Worm (Caenorhabditis elegans) whole organism, L4 larva: ENCODE results near the gene gur-3.

Experiments
- D1046.2 ChIP-seq: fragments of 200-800 bp; sonication (Bioruptor generic); IDR thresholded peaks from 2 replicates; pipeline ENCODE4 v1.3.6; 2022; ENCODE audit warnings: missing genetic modification characterization, missing compliant biosample characterization
- F10B5.3 ChIP-seq: sonication (generic microtip); optimal IDR thresholded peaks from 2 replicates; lab custom pipeline; 2016; ENCODE audit warnings: mild to moderate bottlenecking, missing genetic modification characterization, missing compliant biosample characterization
- F26F4.8 ChIP-seq: fragments of 200-800 bp; sonication (Bioruptor generic); conservative IDR thresholded peaks from 2 replicates; pipeline ENCODE4 v1.3.6; 2022; ENCODE audit warnings: missing genetic modification characterization, missing compliant biosample characterization
- F44E2.7 ChIP-seq: fragments of 200-800 bp; sonication (Bioruptor generic); IDR thresholded peaks from 2 replicates; pipeline ENCODE4 v2.1.2; 2022; ENCODE audit warnings: missing genetic modification characterization, missing compliant biosample characterization
- F49E8.2 ChIP-seq: sonication (generic microtip); optimal IDR thresholded peaks from 2 replicates; lab custom pipeline; 2016; ENCODE audit warnings: missing compliant biosample characterization, mild to moderate bottlenecking, missing genetic modification characterization, borderline replicate concordance
- T26A8.4 ChIP-seq: fragments of 200-800 bp; sonication (Bioruptor generic); IDR thresholded peaks from 2 replicates; pipeline ENCODE4 v1.3.6; 2022; ENCODE audit warnings: missing genetic modification characterization, missing compliant biosample characterization
- Y105C5A.15 ChIP-seq: fragments of 200-800 bp; sonication (Bioruptor generic); IDR thresholded peaks from 2 replicates; pipeline ENCODE4 v1.3.6; 2022; ENCODE audit warnings: missing genetic modification characterization, missing compliant biosample characterization
- ZK546.5 ChIP-seq, 2 experiments: sonication (generic microtip); optimal IDR thresholded peaks; 2 replicates each; lab custom pipeline; 2017; ENCODE audit warnings: missing biosample characterization in 2 of 2, missing genetic modification characterization in 2 of 2
- aha-1 ChIP-seq: fragments of 150-350 bp; peaks from one replicate; lab custom pipeline; 2014; ENCODE audit warnings: missing biosample characterization, missing genetic modification characterization
- ceh-44 ChIP-seq: fragments of 200-800 bp; sonication (Bioruptor generic); IDR thresholded peaks from 2 replicates; pipeline ENCODE4 v1.3.6; 2022; ENCODE audit warnings: missing genetic modification reagents, missing genetic modification characterization, missing compliant biosample characterization
- ceh-62 ChIP-seq: sonication (generic microtip); optimal IDR thresholded peaks from 2 replicates; lab custom pipeline; 2017; ENCODE audit warnings: missing biosample characterization, missing genetic modification characterization
- ces-1 ChIP-seq: fragments of 150-350 bp; sonication (generic microtip); optimal IDR thresholded peaks from 4 replicates; lab custom pipeline; 2014; ENCODE audit warnings: missing biosample characterization, missing genetic modification reagents, missing genetic modification characterization
- cey-2 ChIP-seq: sonication (generic microtip); optimal IDR thresholded peaks from 3 replicates; lab custom pipeline; 2017; ENCODE audit warnings: missing genetic modification characterization, mild to moderate bottlenecking, missing compliant biosample characterization, antibody characterized with exemption, borderline replicate concordance; ENCODE audit not compliant: insufficient read depth
- daf-12 ChIP-seq: fragments of 150-350 bp; optimal IDR thresholded peaks from 2 replicates; lab custom pipeline; 2014; ENCODE audit warnings: missing biosample characterization, missing genetic modification reagents, missing genetic modification characterization
- daf-16 ChIP-seq, 3 experiments: sonication (generic microtip); optimal IDR thresholded peaks; 2 replicates each; lab custom pipeline; 2016 to 2017; ENCODE audit warnings: missing genetic modification characterization in 3 of 3, missing genetic modification reagents in 3 of 3, mild to moderate bottlenecking in 2 of 3, missing compliant biosample characterization in 2 of 3, missing biosample characterization in 1 of 3, moderate library complexity in 1 of 3
- daf-8 ChIP-seq: fragments of 200-800 bp; sonication (Bioruptor generic); IDR thresholded peaks from 2 replicates; pipeline ENCODE4 v1.3.6; 2022; ENCODE audit warnings: missing genetic modification characterization, missing compliant biosample characterization
- dmd-6 ChIP-seq: fragments of 200-800 bp; sonication (Bioruptor generic); IDR thresholded peaks from 2 replicates; pipeline ENCODE4 v1.3.6; 2022; ENCODE audit warnings: missing genetic modification reagents, missing genetic modification characterization, missing compliant biosample characterization
- dmd-8 ChIP-seq: fragments of 200-800 bp; sonication (Bioruptor generic); IDR thresholded peaks from 2 replicates; pipeline ENCODE4 v1.3.6; 2022; ENCODE audit warnings: missing genetic modification characterization, missing compliant biosample characterization
- egl-27 ChIP-seq: sonication (generic microtip); optimal IDR thresholded peaks from 3 replicates; lab custom pipeline; 2017; ENCODE audit warnings: missing biosample characterization, missing genetic modification reagents, missing genetic modification characterization
- egl-43 ChIP-seq: fragments of 200-800 bp; sonication (Bioruptor generic); IDR thresholded peaks from 2 replicates; pipeline ENCODE4 v1.3.6; 2022; ENCODE audit warnings: missing genetic modification reagents, missing genetic modification characterization, missing compliant biosample characterization
- hlh-11 ChIP-seq: fragments of 200-800 bp; sonication (Bioruptor generic); optimal IDR thresholded peaks from 2 replicates; lab custom pipeline; 2018; ENCODE audit warnings: mild to moderate bottlenecking, missing genetic modification characterization, missing compliant biosample characterization
- hlh-30 ChIP-seq: sonication (generic microtip); optimal IDR thresholded peaks from 2 replicates; lab custom pipeline; 2017; ENCODE audit warnings: antibody characterized with exemption, mild to moderate bottlenecking, missing genetic modification characterization, missing compliant biosample characterization; ENCODE audit not compliant: insufficient read depth
- lin-1 ChIP-seq: fragments of 200-800 bp; sonication (Bioruptor generic); IDR thresholded peaks from 2 replicates; pipeline ENCODE4 v1.3.6; 2022; ENCODE audit warnings: missing genetic modification reagents, missing genetic modification characterization, missing compliant biosample characterization
- lin-29 ChIP-seq: fragments of 200-800 bp; sonication (Bioruptor generic); IDR thresholded peaks from 2 replicates; pipeline ENCODE4 v1.3.6; 2022; ENCODE audit warnings: missing genetic modification reagents, missing genetic modification characterization, missing compliant biosample characterization
- lin-38 ChIP-seq: fragments of 200-800 bp; sonication (Bioruptor generic); IDR thresholded peaks from 2 replicates; pipeline ENCODE4 v1.3.6; 2022; ENCODE audit warnings: missing genetic modification reagents, missing genetic modification characterization, missing compliant biosample characterization
- lin-39 ChIP-seq: fragments of 150-350 bp; optimal IDR thresholded peaks from 2 replicates; lab custom pipeline; 2014; ENCODE audit warnings: missing biosample characterization, missing genetic modification reagents, missing genetic modification characterization
- mdl-1 ChIP-seq, 2 experiments: fragments of 150-350 bp in 1 of 2; sonication (generic microtip) in 1 of 2; optimal IDR thresholded peaks; 2 replicates each; lab custom pipeline; 2014 to 2017; ENCODE audit warnings: missing biosample characterization in 2 of 2, missing genetic modification characterization in 2 of 2
- mes-2 ChIP-seq: sonication (generic microtip); optimal IDR thresholded peaks from 2 replicates; lab custom pipeline; 2016; ENCODE audit warnings: missing genotype, mild to moderate bottlenecking, missing genetic modification characterization, missing compliant biosample characterization; ENCODE audit not compliant: poor library complexity, severe bottlenecking
- nhr-10 ChIP-seq: fragments of 150-350 bp; optimal IDR thresholded peaks from 2 replicates; lab custom pipeline; 2014; ENCODE audit warnings: missing biosample characterization, missing genetic modification characterization
- nhr-11 ChIP-seq: fragments of 150-350 bp; optimal IDR thresholded peaks from 2 replicates; lab custom pipeline; 2014; ENCODE audit warnings: missing biosample characterization, missing genetic modification characterization
- nhr-6 ChIP-seq: fragments of 150-350 bp; optimal IDR thresholded peaks from 2 replicates; lab custom pipeline; 2014; ENCODE audit warnings: missing biosample characterization, missing genetic modification characterization
- pha-4 ChIP-seq, 2 experiments: fragments of 150-350 bp in 1 of 2; fragments of 200-800 bp in 1 of 2; sonication (Bioruptor generic) in 1 of 2; IDR thresholded peaks in 1 of 2; optimal IDR thresholded peaks in 1 of 2; 2 replicates each; pipeline versions ENCODE4 v1.3.6 to Lab custom; 2014 to 2022; ENCODE audit warnings: missing genetic modification characterization in 2 of 2, missing genetic modification reagents in 2 of 2, missing biosample characterization in 1 of 2, missing compliant biosample characterization in 1 of 2
- saeg-2 ChIP-seq: fragments of 200-800 bp; sonication (Bioruptor generic); IDR thresholded peaks from 2 replicates; pipeline ENCODE4 v1.3.6; 2022; ENCODE audit warnings: missing genetic modification reagents, missing genetic modification characterization, missing compliant biosample characterization
- sdz-12 ChIP-seq: fragments of 200-800 bp; sonication (Bioruptor generic); optimal IDR thresholded peaks from 2 replicates; lab custom pipeline; 2018; ENCODE audit warnings: mild to moderate bottlenecking, missing genetic modification characterization, missing compliant biosample characterization
- set-16 ChIP-seq: fragments of 200-800 bp; sonication (Bioruptor generic); IDR thresholded peaks from 2 replicates; pipeline ENCODE4 v1.3.6; 2022; ENCODE audit warnings: missing genetic modification reagents, missing genetic modification characterization, missing compliant biosample characterization
- skn-1 ChIP-seq: fragments of 150-350 bp; optimal IDR thresholded peaks from 2 replicates; lab custom pipeline; 2014; ENCODE audit warnings: missing biosample characterization, missing genetic modification characterization
- spr-1 ChIP-seq: sonication (generic microtip); optimal IDR thresholded peaks from 2 replicates; lab custom pipeline; 2016; ENCODE audit warnings: mild to moderate bottlenecking, missing genetic modification characterization, missing compliant biosample characterization
- tag-97 ChIP-seq: fragments of 200-800 bp; sonication (Bioruptor generic); IDR thresholded peaks from 2 replicates; pipeline ENCODE4 v1.3.6; 2022; ENCODE audit warnings: missing genetic modification characterization, missing compliant biosample characterization
- unc-62 ChIP-seq, 3 experiments: fragments of 150-350 bp in 1 of 3; sonication (generic microtip); optimal IDR thresholded peaks in 2 of 3; peaks in 1 of 3; 1 replicate in 1 of 3; 2 replicates in 2 of 3; lab custom pipeline; 2014 to 2017; ENCODE audit warnings: missing biosample characterization in 3 of 3, missing genetic modification characterization in 3 of 3, missing genetic modification reagents in 3 of 3, missing genotype in 1 of 3
- vab-7 ChIP-seq: fragments of 200-800 bp; sonication (Bioruptor generic); IDR thresholded peaks from 2 replicates; pipeline ENCODE4 v1.3.6; 2022; ENCODE audit warnings: missing genetic modification reagents, missing genetic modification characterization, missing compliant biosample characterization
- ztf-7 ChIP-seq: fragments of 150-350 bp; optimal IDR thresholded peaks from 2 replicates; lab custom pipeline; 2014; ENCODE audit warnings: missing biosample characterization, missing genetic modification characterization

gur-3 gene

DNA sequence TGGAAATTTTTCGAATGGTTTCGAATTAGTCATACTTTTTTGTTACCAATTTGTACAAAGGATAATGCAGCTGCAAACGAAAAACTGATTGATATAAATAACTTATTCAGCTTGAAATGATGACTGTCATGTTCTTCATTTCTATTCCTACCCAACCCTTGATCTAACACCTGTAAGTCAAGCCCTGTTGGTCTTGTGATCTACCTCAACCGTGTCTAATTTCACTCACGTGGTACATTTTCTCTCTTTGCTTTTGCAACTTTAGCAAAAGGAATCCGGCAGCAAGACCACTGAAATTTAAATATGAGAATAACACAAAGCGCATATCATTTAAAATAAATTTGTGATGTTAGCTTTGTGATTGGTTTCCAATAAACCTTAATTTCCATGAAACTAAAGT lies 2.1 kb downstream of the gur-3 start:
- TF ChIP-seq unc-62 (GFP tag; optimal IDR thresholded peaks at IDR 0.05 in 1 of 2; lab: Kevin White, UChicago) (peak in 1 of 2 experiments; percentile 98), unc-62 (tag; optimal IDR thresholded peaks at IDR 0.05; lab: Kevin White, UChicago) (no peak), aha-1 (tag; lab: Kevin White, UChicago) (no peak)

DNA sequence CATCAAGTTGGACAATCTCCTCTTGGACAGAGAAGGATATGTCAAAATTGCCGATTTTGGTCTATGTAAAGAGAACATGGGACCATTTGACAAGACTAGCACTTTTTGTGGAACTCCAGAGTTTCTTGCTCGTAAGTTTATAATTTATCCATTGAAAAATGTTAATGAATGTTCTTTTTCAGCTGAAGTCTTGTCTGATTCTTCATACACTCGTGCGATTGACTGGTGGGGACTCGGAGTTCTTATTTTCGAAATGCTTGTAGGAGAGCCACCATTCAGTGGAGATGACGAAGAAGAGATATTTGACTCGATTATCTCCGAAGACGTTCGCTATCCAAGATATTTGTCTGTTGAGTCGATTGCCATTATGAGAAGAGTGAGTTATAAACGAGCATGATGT lies 5.0 kb downstream of the gur-3 start:
- peak in 1 of 2 experiments; percentile 91 for TF ChIP-seq unc-62 (GFP tag; optimal IDR thresholded peaks at IDR 0.05 in 1 of 2; lab: Kevin White, UChicago)
- no peak for TF ChIP-seq unc-62 (tag; optimal IDR thresholded peaks at IDR 0.05; lab: Kevin White, UChicago)
- TF ChIP-seq dmd-8 (GFP tag; lab: Robert Waterston, UW), result no peak

DNA sequence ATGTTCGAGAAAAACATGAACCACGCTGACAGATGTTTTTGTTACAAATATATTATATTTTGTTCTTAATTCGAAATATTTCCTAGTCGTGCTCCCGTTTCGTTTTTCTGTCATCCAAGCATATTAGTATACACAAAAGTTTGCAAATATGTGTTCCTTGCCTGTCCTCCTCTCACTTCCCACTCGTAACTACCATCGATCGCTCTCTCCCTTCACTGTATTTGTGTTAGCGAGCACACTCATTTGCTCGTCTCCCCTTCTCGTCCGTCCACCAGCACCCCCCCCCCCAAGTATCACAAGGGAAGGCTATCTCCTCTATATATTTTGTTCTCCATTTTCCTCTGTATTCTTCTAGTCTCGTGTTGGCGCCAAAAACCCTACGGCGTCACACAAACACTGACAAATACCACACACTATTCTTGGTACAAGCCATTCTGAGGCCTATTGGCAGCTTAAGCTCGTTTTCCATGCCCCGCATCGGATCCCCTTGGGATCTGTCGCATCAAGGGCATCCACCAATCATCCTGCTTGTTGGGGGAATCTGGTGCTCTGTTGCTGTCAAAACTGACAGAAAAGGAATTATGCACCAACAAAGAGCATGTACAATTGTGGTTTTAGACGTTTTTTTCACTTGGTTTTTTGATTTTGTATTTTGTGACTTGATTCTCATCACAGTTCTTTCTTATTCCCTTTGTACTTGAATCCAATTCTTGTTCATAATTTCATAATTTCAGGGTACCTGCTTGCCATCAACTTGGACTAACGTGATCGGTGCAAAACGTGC lies 9.4 kb downstream of the gur-3 start, which contains the start of gene pkn-1:
Gene pkn-1 (plus strand): TSS at position 734 of the 784 bp plus-strand sequence.
- TF ChIP-seq mes-2 (tag; lab: Kevin White, UChicago), result peak; percentile 35
- TF ChIP-seq ztf-7, result no peak
- TF ChIP-seq F10B5.3 (tag; lab: Kevin White, UChicago), result no peak
- TF ChIP-seq egl-27, result no peak
- no peak for TF ChIP-seq pha-4 (GFP tag; IDR thresholded peaks at IDR 0.05; lab: Robert Waterston, UW)
- TF ChIP-seq pha-4 (tag; optimal IDR thresholded peaks at IDR 0.05; lab: Kevin White, UChicago), result peak; percentile 54
- TF ChIP-seq hlh-30 (tag; lab: Kevin White, UChicago), result peak; percentile 53
- TF ChIP-seq ceh-44 (GFP tag; lab: Robert Waterston, UW), result no peak
- no peak for TF ChIP-seq daf-8 (GFP tag; lab: Robert Waterston, UW)
- TF ChIP-seq lin-29, result no peak
- no peak for TF ChIP-seq sdz-12 (GFP tag; lab: Kevin White, UChicago)
- TF ChIP-seq unc-62 (GFP tag; optimal IDR thresholded peaks at IDR 0.05 in 1 of 2; lab: Kevin White, UChicago), result peak in 1 of 2 experiments; percentile 99
- no peak for TF ChIP-seq unc-62 (tag; optimal IDR thresholded peaks at IDR 0.05; lab: Kevin White, UChicago)
- no peak for TF ChIP-seq lin-1 (GFP tag; lab: Robert Waterston, UW)
- TF ChIP-seq F44E2.7 (GFP tag; lab: Robert Waterston, UW), result no peak
- TF ChIP-seq set-16, result no peak
- peak; percentile 62; the same call in 1 of the 2 replicates for TF ChIP-seq egl-43 (GFP tag; lab: Robert Waterston, UW)
- no peak for TF ChIP-seq daf-16 (GFP tag; optimal IDR thresholded peaks at IDR 0.05; lab: Kevin White, UChicago)
- TF ChIP-seq daf-16 (tag; optimal IDR thresholded peaks at IDR 0.05; lab: Kevin White, UChicago), result no peak
- no peak for TF ChIP-seq mdl-1 (tag; optimal IDR thresholded peaks at IDR 0.05; lab: Kevin White, UChicago)
- TF ChIP-seq skn-1 (tag; lab: Kevin White, UChicago), result no peak
- no peak for TF ChIP-seq cey-2 (tag; lab: Kevin White, UChicago)
- no peak for TF ChIP-seq F49E8.2 (tag; lab: Kevin White, UChicago)
- peak; percentile 20 for TF ChIP-seq hlh-11 (tag; lab: Kevin White, UChicago)
- no peak for TF ChIP-seq Y105C5A.15 (GFP tag; lab: Robert Waterston, UW)
- TF ChIP-seq nhr-11 (tag; lab: Kevin White, UChicago), result no peak

DNA sequence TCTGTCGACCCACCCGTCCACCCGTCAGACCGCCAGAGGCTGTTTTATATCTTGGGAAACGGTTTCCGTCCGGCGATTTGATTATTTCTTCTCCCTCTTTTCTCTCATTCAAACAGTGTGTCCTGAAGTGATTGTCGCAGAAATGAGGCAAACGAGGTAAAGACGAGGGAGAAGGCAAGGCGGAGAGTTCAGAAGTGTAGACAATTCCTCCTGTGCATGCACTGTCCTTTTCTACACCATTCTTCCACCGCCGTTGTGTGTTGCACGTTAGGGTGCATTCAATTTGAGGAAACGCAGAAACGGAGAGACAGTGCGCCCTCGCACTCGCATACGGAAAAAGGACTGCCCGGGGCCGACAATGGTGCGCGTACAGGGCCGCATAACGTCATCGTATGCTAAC lies 10.4 kb downstream of the gur-3 start:
- TF ChIP-seq daf-12 (tag; lab: Kevin White, UChicago) (no peak), set-16 (0 out of 2 replicates have a peak, but pooled peaks have one; percentile 18), ZK546.5 (tag; optimal IDR thresholded peaks at IDR 0.05; lab: Kevin White, UChicago) (no peak), F26F4.8 (GFP tag; lab: Robert Waterston, UW) (no peak), D1046.2 (no peak), ces-1 (no peak), saeg-2 (GFP tag; lab: Robert Waterston, UW) (no peak), daf-16 (GFP tag; optimal IDR thresholded peaks at IDR 0.05; lab: Kevin White, UChicago) (no peak), daf-16 (tag; optimal IDR thresholded peaks at IDR 0.05; lab: Kevin White, UChicago) (peak; percentile 45), nhr-6 (tag; lab: Kevin White, UChicago) (no peak), ceh-62 (tag; lab: Kevin White, UChicago) (no peak), lin-39 (tag; lab: Kevin White, UChicago) (no peak), dmd-6 (GFP tag; lab: Robert Waterston, UW) (peak; percentile 30), vab-7 (GFP tag; lab: Robert Waterston, UW) (no peak), lin-38 (GFP tag; lab: Robert Waterston, UW) (0 out of 2 replicates have a peak, but pooled peaks have one; percentile 26), T26A8.4 (GFP tag; lab: Robert Waterston, UW) (no peak), nhr-10 (tag; lab: Kevin White, UChicago) (no peak), hlh-11 (tag; lab: Kevin White, UChicago) (peak; percentile 65), spr-1 (tag; lab: Kevin White, UChicago) (no peak), tag-97 (no peak), ceh-44 (GFP tag; lab: Robert Waterston, UW) (no peak)
